Fruit fly (Drosophila melanogaster) whole organism, prepupa: Measurements from ENCODE around the gene CG10750.

ENCODE experiments used
- Blimp-1 ChIP-seq: fragments of 200-800 bp; sonication (Bioruptor generic); optimal IDR thresholded peaks from 3 replicates; lab custom pipeline; 2017; ENCODE audit warnings: missing biosample characterization, missing genetic modification characterization, mild to moderate bottlenecking, moderate library complexity, missing genetic modification reagents
- CG10631 ChIP-seq: fragments of 200-800 bp; sonication (Bioruptor generic); optimal IDR thresholded peaks from 2 replicates; lab custom pipeline; 2016; ENCODE audit warnings: missing biosample characterization, missing genetic modification characterization
- CG10669 ChIP-seq: fragments of 200-800 bp; sonication (Bioruptor generic); optimal IDR thresholded peaks from 3 replicates; lab custom pipeline; 2018; ENCODE audit warnings: missing biosample characterization, mild to moderate bottlenecking, missing genetic modification characterization, moderate library complexity
- CG11294 ChIP-seq: fragments of 200-800 bp; sonication (Bioruptor generic); IDR thresholded peaks from 2 replicates; pipeline ENCODE4 v1.3.6; 2022; ENCODE audit warnings: missing biosample characterization, missing genetic modification characterization
- CG11762 ChIP-seq: fragments of 200-800 bp; sonication (Bioruptor generic); optimal IDR thresholded peaks from 3 replicates; lab custom pipeline; 2016; ENCODE audit warnings: missing biosample characterization, missing genetic modification characterization; ENCODE audit not compliant: insufficient read depth
- CG15336 ChIP-seq: fragments of 200-800 bp; sonication (Bioruptor generic); IDR thresholded peaks from 2 replicates; pipeline ENCODE4 v1.3.6; 2022; ENCODE audit warnings: missing biosample characterization, missing genetic modification characterization
- CG1621 ChIP-seq: fragments of 200-800 bp; sonication (Bioruptor generic); optimal IDR thresholded peaks from 3 replicates; lab custom pipeline; 2018; ENCODE audit warnings: missing biosample characterization, mild to moderate bottlenecking, missing genetic modification characterization
- CG16779 ChIP-seq: fragments of 200-800 bp; sonication (Bioruptor generic); optimal IDR thresholded peaks from 3 replicates; lab custom pipeline; 2017; ENCODE audit warnings: missing biosample characterization, mild to moderate bottlenecking, missing genetic modification characterization
- CG3032 ChIP-seq: fragments of 200-800 bp; optimal IDR thresholded peaks from 2 replicates; lab custom pipeline; 2019; ENCODE audit warnings: missing biosample characterization, mild to moderate bottlenecking, missing genetic modification characterization, moderate library complexity
- CG31627 ChIP-seq: fragments of 200-800 bp; sonication (Bioruptor generic); optimal IDR thresholded peaks from 3 replicates; lab custom pipeline; 2016; ENCODE audit warnings: missing biosample characterization, missing genetic modification characterization
- CG32006 ChIP-seq: fragments of 200-800 bp; sonication (Bioruptor generic); optimal IDR thresholded peaks from 3 replicates; lab custom pipeline; 2017; ENCODE audit warnings: missing biosample characterization, mild to moderate bottlenecking, missing genetic modification characterization
- CG34406 ChIP-seq: fragments of 200-800 bp; sonication (Bioruptor generic); optimal IDR thresholded peaks from 3 replicates; lab custom pipeline; 2016; ENCODE audit warnings: missing biosample characterization, missing genetic modification characterization
- CG3919 ChIP-seq: fragments of 200-800 bp; sonication (Bioruptor generic); optimal IDR thresholded peaks from 3 replicates; lab custom pipeline; 2016; ENCODE audit warnings: missing biosample characterization, missing genetic modification characterization
- CG4318 ChIP-seq: fragments of 200-800 bp; sonication (Bioruptor generic); optimal IDR thresholded peaks from 3 replicates; lab custom pipeline; 2017; ENCODE audit warnings: missing biosample characterization, mild to moderate bottlenecking, missing genetic modification characterization
- CG6163 ChIP-seq: fragments of 200-800 bp; sonication (Bioruptor generic); IDR thresholded peaks from 3 replicates; pipeline ENCODE4 v1.3.6; 2022; ENCODE audit warnings: missing biosample characterization, missing genetic modification characterization
- CG6276 ChIP-seq: fragments of 200-800 bp; sonication (Bioruptor generic); optimal IDR thresholded peaks from 2 replicates; lab custom pipeline; 2017; ENCODE audit warnings: missing biosample characterization, mild to moderate bottlenecking, missing genetic modification characterization
- CG6792 ChIP-seq: fragments of 200-800 bp; sonication (Bioruptor generic); optimal IDR thresholded peaks from 3 replicates; lab custom pipeline; 2016; ENCODE audit warnings: missing biosample characterization, missing genetic modification characterization
- CG6808 ChIP-seq: fragments of 200-800 bp; sonication (Bioruptor generic); optimal IDR thresholded peaks from 3 replicates; lab custom pipeline; 2017; ENCODE audit warnings: missing biosample characterization, missing genetic modification characterization, mild to moderate bottlenecking, moderate library complexity, missing genetic modification reagents
- CG6854 ChIP-seq: fragments of 200-800 bp; sonication (Bioruptor generic); optimal IDR thresholded peaks from 2 replicates; lab custom pipeline; 2017; ENCODE audit warnings: missing biosample characterization, mild to moderate bottlenecking, missing genetic modification characterization
- CG7368 ChIP-seq: fragments of 200-800 bp; sonication (Bioruptor generic); optimal IDR thresholded peaks from 3 replicates; lab custom pipeline; 2016; ENCODE audit warnings: missing biosample characterization, missing genetic modification characterization
- CG8119 ChIP-seq: fragments of 200-800 bp; sonication (Bioruptor generic); IDR thresholded peaks from 3 replicates; pipeline ENCODE4 v1.3.6; 2022; ENCODE audit warnings: missing biosample characterization, missing genetic modification characterization
- CG9139 ChIP-seq: fragments of 200-800 bp; sonication (Bioruptor generic); optimal IDR thresholded peaks from 3 replicates; lab custom pipeline; 2017; ENCODE audit warnings: missing biosample characterization, mild to moderate bottlenecking, missing genetic modification characterization
- Eip75B ChIP-seq: fragments of 200-800 bp; sonication (Bioruptor generic); optimal IDR thresholded peaks from 3 replicates; lab custom pipeline; 2016; ENCODE audit warnings: missing biosample characterization, missing genetic modification characterization
- Eip78C ChIP-seq: fragments of 200-800 bp; sonication (Bioruptor generic); peaks from one replicate; lab custom pipeline; 2016; ENCODE audit warnings: missing biosample characterization, missing genetic modification characterization
- Eip93F ChIP-seq: fragments of 200-800 bp; sonication (Bioruptor generic); optimal IDR thresholded peaks from 2 replicates; lab custom pipeline; 2016; ENCODE audit warnings: missing biosample characterization, mild to moderate bottlenecking, missing genetic modification characterization
- Gug ChIP-seq: fragments of 200-800 bp; sonication (Bioruptor generic); IDR thresholded peaks from 2 replicates; pipeline ENCODE4 v1.3.6; 2022; ENCODE audit warnings: missing biosample characterization, missing genetic modification characterization
- Hr39 ChIP-seq: fragments of 200-800 bp; sonication (Bioruptor generic); optimal IDR thresholded peaks from 2 replicates; lab custom pipeline; 2016; ENCODE audit warnings: missing biosample characterization, missing genetic modification characterization
- Hr4 ChIP-seq: fragments of 200-800 bp; sonication (Bioruptor generic); optimal IDR thresholded peaks from 3 replicates; lab custom pipeline; 2016; ENCODE audit warnings: missing biosample characterization, missing genetic modification characterization
- Met ChIP-seq: fragments of 200-800 bp; sonication (Bioruptor generic); optimal IDR thresholded peaks from 3 replicates; lab custom pipeline; 2016; ENCODE audit warnings: missing biosample characterization, missing genetic modification characterization
- OdsH ChIP-seq: fragments of 200-800 bp; sonication (Bioruptor generic); optimal IDR thresholded peaks from 3 replicates; lab custom pipeline; 2016; ENCODE audit warnings: missing biosample characterization, missing genetic modification characterization
- Smox ChIP-seq: fragments of 200-800 bp; sonication (Bioruptor generic); optimal IDR thresholded peaks from 3 replicates; lab custom pipeline; 2016; ENCODE audit warnings: missing biosample characterization, missing genetic modification characterization
- Sox102F ChIP-seq: fragments of 200-800 bp; sonication (Bioruptor generic); optimal IDR thresholded peaks from 2 replicates; lab custom pipeline; 2016; ENCODE audit warnings: missing biosample characterization, mild to moderate bottlenecking, missing genetic modification characterization
- Sox14 ChIP-seq: fragments of 200-800 bp; sonication (Bioruptor generic); optimal IDR thresholded peaks from 3 replicates; lab custom pipeline; 2016; ENCODE audit warnings: missing biosample characterization, missing genetic modification characterization
- Sox15 ChIP-seq: fragments of 200-800 bp; sonication (Bioruptor generic); optimal IDR thresholded peaks from 3 replicates; lab custom pipeline; 2016; ENCODE audit warnings: missing biosample characterization, missing genetic modification characterization
- achi ChIP-seq: fragments of 200-800 bp; sonication (Bioruptor generic); optimal IDR thresholded peaks from 3 replicates; lab custom pipeline; 2016; ENCODE audit warnings: missing biosample characterization, missing genetic modification characterization
- cyc ChIP-seq: fragments of 200-800 bp; sonication (Bioruptor generic); optimal IDR thresholded peaks from 3 replicates; lab custom pipeline; 2016; ENCODE audit warnings: missing biosample characterization, missing genetic modification characterization
- dac ChIP-seq: fragments of 200-800 bp; sonication (Bioruptor generic); optimal IDR thresholded peaks from 2 replicates; lab custom pipeline; 2017; ENCODE audit warnings: missing biosample characterization, mild to moderate bottlenecking, missing genetic modification characterization
- dsx ChIP-seq: fragments of 200-800 bp; optimal IDR thresholded peaks from 3 replicates; lab custom pipeline; 2019; ENCODE audit warnings: missing biosample characterization, mild to moderate bottlenecking, missing genetic modification characterization, moderate library complexity; ENCODE audit not compliant: poor library complexity, severe bottlenecking
- eg ChIP-seq: fragments of 200-800 bp; sonication (Bioruptor generic); IDR thresholded peaks from 3 replicates; pipeline ENCODE4 v1.3.6; 2022; ENCODE audit warnings: missing biosample characterization, missing genetic modification characterization
- esn ChIP-seq: fragments of 200-800 bp; sonication (Bioruptor generic); optimal IDR thresholded peaks from 2 replicates; lab custom pipeline; 2016; ENCODE audit warnings: missing biosample characterization, mild to moderate bottlenecking, missing genetic modification characterization, moderate library complexity
- fd59A ChIP-seq: fragments of 200-800 bp; sonication (Bioruptor generic); optimal IDR thresholded peaks from 2 replicates; lab custom pipeline; 2017; ENCODE audit warnings: missing biosample characterization, mild to moderate bottlenecking, missing genetic modification characterization, missing genetic modification reagents
- fd85E ChIP-seq: fragments of 200-800 bp; sonication (Bioruptor generic); optimal IDR thresholded peaks from 3 replicates; lab custom pipeline; 2016; ENCODE audit warnings: missing biosample characterization, missing genetic modification characterization
- fkh ChIP-seq: fragments of 200-800 bp; sonication (Bioruptor generic); optimal IDR thresholded peaks from 3 replicates; lab custom pipeline; 2017; ENCODE audit warnings: missing biosample characterization, mild to moderate bottlenecking, missing genetic modification characterization, moderate library complexity
- lz ChIP-seq: fragments of 200-800 bp; sonication (Bioruptor generic); optimal IDR thresholded peaks from 3 replicates; lab custom pipeline; 2016; ENCODE audit warnings: missing biosample characterization, missing genetic modification characterization
- net ChIP-seq: fragments of 200-800 bp; sonication (Bioruptor generic); optimal IDR thresholded peaks from 3 replicates; lab custom pipeline; 2016; ENCODE audit warnings: missing biosample characterization, missing genetic modification characterization
- pdm3 ChIP-seq: fragments of 200-800 bp; sonication (Bioruptor generic); optimal IDR thresholded peaks from 3 replicates; lab custom pipeline; 2016; ENCODE audit warnings: missing biosample characterization, missing genetic modification characterization
- ss ChIP-seq, 2 experiments: fragments of 200-800 bp; sonication (Bioruptor generic); optimal IDR thresholded peaks; 2 replicates in 1 of 2; 3 replicates in 1 of 2; lab custom pipeline; 2017 to 2018; ENCODE audit warnings: mild to moderate bottlenecking in 2 of 2, missing biosample characterization in 2 of 2, missing genetic modification characterization in 2 of 2, moderate library complexity in 1 of 2
- svp ChIP-seq: fragments of 200-800 bp; sonication (Bioruptor generic); peaks from one replicate; lab custom pipeline; 2016; ENCODE audit warnings: missing biosample characterization, missing genetic modification characterization
- topi ChIP-seq: fragments of 200-800 bp; sonication (Bioruptor generic); optimal IDR thresholded peaks from 3 replicates; lab custom pipeline; 2016; ENCODE audit warnings: missing biosample characterization, missing genetic modification characterization
- vri ChIP-seq: fragments of 200-800 bp; sonication (Bioruptor generic); optimal IDR thresholded peaks from 3 replicates; lab custom pipeline; 2016; ENCODE audit warnings: missing biosample characterization, mild to moderate bottlenecking, missing genetic modification characterization

The CG10750 gene

dm6 chr2L:19327828-19328227 is 27.8 kb downstream of the CG10750 start (continued):
- TF ChIP-seq CG6276 (GFP tag; lab: Kevin White, UChicago): peak; percentile 22

dm6 chr2L:19328610-19329009 is 28.6 kb downstream of the CG10750 start:
- TF ChIP-seq Sox15 (GFP tag; lab: Kevin White, UChicago) (peak; percentile 52), dsx (peak; percentile 68), net (GFP tag; lab: Kevin White, UChicago) (peak; percentile 70), Hr39 (GFP tag; lab: Kevin White, UChicago) (peak; percentile 74), CG10669 (GFP tag; lab: Kevin White, UChicago) (peak; percentile 74), CG6854 (GFP tag; lab: Kevin White, UChicago) (no peak), CG11294 (peak; percentile 47; the same call in 1 of the 2 replicates), CG10631 (GFP tag; lab: Kevin White, UChicago) (peak; percentile 79), CG7368 (GFP tag; lab: Kevin White, UChicago) (peak; percentile 54), Sox14 (peak; percentile 78), Sox102F (peak; percentile 70), svp (GFP tag; lab: Kevin White, UChicago) (peak; percentile 91), ss (GFP tag; optimal IDR thresholded peaks at IDR 0.05; lab: Kevin White, UChicago) (peak in 1 of 2 experiments; percentile 76), CG16779 (peak; percentile 36), Eip75B (peak; percentile 76), CG3032 (tag; lab: Kevin White, UChicago) (peak; percentile 79), CG15336 (GFP tag; lab: Robert Waterston, UW) (peak; percentile 79), eg (peak; percentile 76), Gug (GFP tag; lab: Robert Waterston, UW) (peak; percentile 49), Met (GFP tag; lab: Kevin White, UChicago) (peak; percentile 78), CG1621 (tag; lab: Kevin White, UChicago) (peak; percentile 74), CG34406 (GFP tag; lab: Kevin White, UChicago) (peak; percentile 63), CG4318 (GFP tag; lab: Kevin White, UChicago) (peak; percentile 70), pdm3 (peak; percentile 80), fd59A (GFP tag; lab: Kevin White, UChicago) (peak; percentile 74), fd85E (GFP tag; lab: Kevin White, UChicago) (peak; percentile 20), esn (GFP tag; lab: Kevin White, UChicago) (peak; percentile 71), CG11762 (GFP tag; lab: Kevin White, UChicago) (peak; percentile 26), Eip93F (GFP tag; lab: Kevin White, UChicago) (no peak), fkh (GFP tag; lab: Kevin White, UChicago) (no peak), Eip78C (GFP tag; lab: Kevin White, UChicago) (peak; percentile 95), CG6792 (GFP tag; lab: Kevin White, UChicago) (peak; percentile 80), achi (GFP tag; lab: Kevin White, UChicago) (peak; percentile 78), vri (GFP tag; lab: Kevin White, UChicago) (no peak), CG6808 (peak; percentile 75), lz (peak; percentile 75), CG9139 (peak; percentile 13), topi (peak; percentile 70), CG8119 (GFP tag; lab: Robert Waterston, UW) (peak; percentile 78), cyc (GFP tag; lab: Kevin White, UChicago) (peak; percentile 59), Blimp-1 (GFP tag; lab: Kevin White, UChicago) (no peak), OdsH (GFP tag; lab: Kevin White, UChicago) (peak; percentile 73), dac (peak; percentile 62), Hr4 (peak; percentile 77), Smox (GFP tag; lab: Kevin White, UChicago) (peak; percentile 64), CG31627 (GFP tag; lab: Kevin White, UChicago) (peak; percentile 62), CG32006 (GFP tag; lab: Kevin White, UChicago) (peak; percentile 84), CG3919 (GFP tag; lab: Kevin White, UChicago) (peak; percentile 82), CG6163 (GFP tag; lab: Robert Waterston, UW) (peak; percentile 84)
